Fruit fly (Drosophila melanogaster) Kc167 (cell line): ENCODE data around the gene CG18249.

Source experiments
- Myc ChIP-seq: fragments of >200 bp; optimal IDR thresholded peaks from 2 replicates; lab custom pipeline; 2017; ENCODE audit warnings: missing external identifiers
- Sin3A ChIP-seq: fragments of >200 bp; optimal IDR thresholded peaks from 2 replicates; lab custom pipeline; 2018; ENCODE audit warnings: missing external identifiers
- h ChIP-seq: fragments of >200 bp; optimal IDR thresholded peaks from 3 replicates; lab custom pipeline; 2018; ENCODE audit warnings: missing external identifiers
- insv ChIP-seq: fragments of >200 bp; optimal IDR thresholded peaks from 3 replicates; lab custom pipeline; 2018; ENCODE audit warnings: missing external identifiers
- psq ChIP-seq: fragments of >200 bp; optimal IDR thresholded peaks from 2 replicates; lab custom pipeline; 2017; ENCODE audit warnings: missing external identifiers
- ttk ChIP-seq: sonication (Bioruptor generic); optimal IDR thresholded peaks from 2 replicates; lab custom pipeline; 2017; ENCODE audit warnings: missing external identifiers

CG18249 gene

DNA sequence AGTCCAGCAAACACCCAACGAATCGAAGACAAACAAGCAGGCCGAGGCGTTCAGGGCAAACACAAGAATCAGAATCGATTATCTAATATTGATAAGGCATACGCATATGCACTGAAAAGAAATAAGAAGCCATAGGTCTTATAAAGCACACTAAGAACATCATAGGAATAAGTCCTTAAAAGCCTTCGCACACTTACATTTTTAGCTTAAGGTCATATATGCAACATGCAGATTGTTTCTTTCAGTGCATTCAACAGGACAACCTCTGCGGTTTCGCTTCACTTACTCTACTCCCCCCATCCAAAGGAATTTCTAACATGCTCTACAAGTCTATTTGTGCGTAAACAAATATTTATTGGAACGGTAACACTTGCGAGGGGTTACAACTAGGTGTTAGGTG lies 7.4 kb upstream of the CG18249 start:
- TF ChIP-seq psq = no peak
- TF ChIP-seq Sin3A (lab: Kevin White, UChicago) = no peak
- TF ChIP-seq ttk (lab: Kevin White, UChicago) = no peak
- TF ChIP-seq insv (lab: Kevin White, UChicago) = no peak
- TF ChIP-seq h = no peak
- no peak for TF ChIP-seq Myc (lab: Kevin White, UChicago)

DNA sequence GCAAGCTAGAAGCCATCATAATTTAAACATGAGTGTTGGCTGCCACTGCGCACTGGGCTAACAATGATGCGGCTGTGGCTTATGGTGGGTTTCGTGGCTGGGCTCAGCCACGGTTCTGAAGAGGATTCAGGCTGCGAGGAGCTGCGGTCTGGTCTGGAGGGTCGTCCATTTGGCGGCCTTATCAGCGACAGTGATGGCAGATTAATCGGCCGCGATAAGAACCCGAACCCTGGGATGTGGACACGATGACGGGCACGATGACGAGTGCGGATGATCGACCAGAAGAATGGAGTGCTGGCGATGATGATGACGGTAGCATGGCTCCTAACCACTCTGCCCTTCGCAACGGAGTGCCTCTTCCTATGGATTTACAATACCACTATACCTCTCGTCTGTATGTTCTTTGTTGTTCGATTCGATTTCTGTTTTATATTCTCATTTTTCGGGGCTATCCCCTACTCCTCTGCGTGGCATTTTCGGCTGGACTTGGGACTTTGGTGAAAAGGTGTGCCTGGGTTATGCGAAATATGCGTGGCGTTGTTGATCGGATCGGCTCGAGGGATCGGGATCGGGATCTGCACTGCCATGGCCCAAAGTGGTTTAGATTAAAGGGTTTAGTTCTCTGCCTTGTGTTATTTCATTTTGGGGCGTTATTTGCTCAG lies 4.3 kb upstream of the CG18249 start:
- TF ChIP-seq ttk (lab: Kevin White, UChicago) = no peak
- TF ChIP-seq insv (lab: Kevin White, UChicago) = no peak
- no peak for TF ChIP-seq Myc (lab: Kevin White, UChicago)
- TF ChIP-seq psq = no peak
- TF ChIP-seq h = no peak
- TF ChIP-seq Sin3A (lab: Kevin White, UChicago) = no peak

DNA sequence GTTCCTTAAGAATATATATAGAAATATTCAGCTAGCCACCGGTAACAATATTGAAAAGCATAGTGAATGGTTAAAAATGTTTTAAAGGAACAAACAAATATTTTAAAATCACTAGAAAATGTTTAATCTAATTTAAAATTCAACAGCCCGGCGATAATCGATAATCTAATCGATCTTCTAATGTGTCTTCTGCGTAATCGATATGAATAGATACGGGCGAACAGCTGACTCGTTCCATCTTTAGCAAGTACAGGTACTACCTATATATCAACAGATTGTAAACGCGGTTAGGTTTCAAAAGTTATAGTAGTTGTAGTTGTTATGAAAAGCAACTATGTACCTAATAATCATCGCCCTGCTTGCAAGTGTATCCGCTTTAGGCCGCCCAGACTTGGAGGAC lies 2.2 kb upstream of the CG18249 start, which contains the start of gene CG7800:
TSS of gene CG7800 (plus strand) at position 231 of the 400 bp plus-strand sequence.
- no peak for TF ChIP-seq Sin3A (lab: Kevin White, UChicago)
- no peak for TF ChIP-seq insv (lab: Kevin White, UChicago)
- no peak for TF ChIP-seq h
- TF ChIP-seq ttk (lab: Kevin White, UChicago) = no peak
- no peak for TF ChIP-seq psq
- no peak for TF ChIP-seq Myc (lab: Kevin White, UChicago)

DNA sequence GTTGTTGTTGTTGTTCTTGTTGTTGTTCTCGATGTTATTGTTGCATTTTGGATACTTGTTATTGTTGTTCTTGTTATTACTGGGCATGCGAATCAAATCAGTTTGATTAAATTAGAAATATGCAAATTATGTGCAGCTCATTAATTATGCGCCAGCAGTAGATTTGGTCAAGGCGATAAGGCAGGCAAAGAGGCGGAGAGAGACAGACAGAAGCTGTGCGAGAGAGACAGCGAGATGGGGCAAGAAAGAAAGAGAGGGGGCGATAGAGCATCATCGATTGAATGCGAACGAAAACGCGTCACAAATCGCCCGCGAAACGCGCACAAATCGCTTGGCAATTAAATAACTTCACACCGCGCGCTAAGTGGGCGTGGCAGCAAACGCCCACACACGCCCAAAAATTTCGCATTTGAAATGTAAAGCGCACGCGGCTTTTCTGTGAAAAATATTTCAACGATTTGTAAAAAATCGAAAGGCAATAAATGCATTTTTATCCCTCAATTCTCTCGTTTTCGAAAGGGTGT lies 3.2 kb downstream of the CG18249 start:
- TF ChIP-seq h (no peak), Myc (lab: Kevin White, UChicago) (no peak), Sin3A (lab: Kevin White, UChicago) (no peak), psq (no peak), ttk (lab: Kevin White, UChicago) (no peak), insv (lab: Kevin White, UChicago) (no peak)

DNA sequence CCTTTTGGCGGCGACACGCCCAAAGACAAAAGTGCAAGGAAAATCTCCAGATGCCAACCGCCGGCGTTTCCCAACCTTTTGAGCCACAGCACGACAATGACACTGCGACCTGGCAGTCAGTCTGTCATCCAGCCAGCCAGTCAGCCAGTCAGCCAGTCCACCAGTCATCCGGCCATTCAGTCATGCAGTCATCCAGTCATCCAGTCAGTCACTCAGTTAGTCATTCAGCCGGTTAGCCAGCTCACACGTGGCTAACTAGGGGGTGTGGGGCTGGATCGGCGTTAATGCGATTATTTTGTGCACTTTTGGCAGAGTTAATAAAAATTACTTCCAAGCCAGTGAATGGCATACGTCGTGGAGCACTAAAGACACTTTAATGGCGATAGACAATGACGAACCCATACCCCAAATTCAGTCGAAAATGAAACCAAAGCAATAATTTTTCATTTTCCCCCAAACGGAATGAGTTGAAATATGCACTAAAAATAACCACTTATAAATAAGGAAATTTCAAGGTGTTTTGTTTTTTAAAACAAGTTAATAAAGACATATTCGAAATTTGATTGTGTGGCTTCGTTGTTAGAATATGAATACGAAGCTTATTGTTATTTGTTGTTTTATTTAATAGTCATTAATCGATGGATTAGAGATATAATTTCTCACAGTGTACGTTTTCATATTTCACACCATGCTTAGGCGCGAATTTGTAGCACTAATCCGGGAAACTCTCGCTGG lies 4.9 kb downstream of the CG18249 start:
- no peak for TF ChIP-seq ttk (lab: Kevin White, UChicago)
- no peak for TF ChIP-seq psq
- no peak for TF ChIP-seq insv (lab: Kevin White, UChicago)
- no peak for TF ChIP-seq Myc (lab: Kevin White, UChicago)
- TF ChIP-seq h = no peak
- TF ChIP-seq Sin3A (lab: Kevin White, UChicago) = no peak

DNA sequence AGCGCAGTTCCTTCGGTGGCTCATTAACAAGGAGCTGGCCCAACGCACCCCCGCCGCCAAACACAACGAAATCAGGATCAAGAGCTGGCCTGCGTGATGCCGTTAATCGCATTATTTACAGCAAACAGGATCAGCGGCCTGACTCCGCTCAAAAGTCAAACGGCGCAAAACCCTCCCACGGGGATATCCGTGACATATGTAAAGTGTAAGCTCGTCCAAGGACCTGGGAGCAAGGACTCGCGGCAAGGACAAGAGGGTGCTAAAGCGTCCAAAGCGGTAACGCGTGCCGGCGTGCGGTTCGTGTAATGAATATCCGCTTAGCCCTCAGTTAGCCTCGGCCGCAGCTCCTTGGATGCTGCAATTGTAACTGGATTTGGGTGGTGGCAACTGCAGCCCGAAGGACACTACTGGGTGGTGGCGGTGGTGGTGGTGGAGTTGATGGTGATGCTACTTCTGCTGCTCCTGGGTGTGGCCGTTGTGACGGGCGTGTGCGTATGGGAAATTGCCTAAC lies 5.6 kb downstream of the CG18249 start:
- TF ChIP-seq psq (no peak), h (no peak), insv (lab: Kevin White, UChicago) (no peak), ttk (lab: Kevin White, UChicago) (no peak), Myc (lab: Kevin White, UChicago) (no peak), Sin3A (lab: Kevin White, UChicago) (no peak)

DNA sequence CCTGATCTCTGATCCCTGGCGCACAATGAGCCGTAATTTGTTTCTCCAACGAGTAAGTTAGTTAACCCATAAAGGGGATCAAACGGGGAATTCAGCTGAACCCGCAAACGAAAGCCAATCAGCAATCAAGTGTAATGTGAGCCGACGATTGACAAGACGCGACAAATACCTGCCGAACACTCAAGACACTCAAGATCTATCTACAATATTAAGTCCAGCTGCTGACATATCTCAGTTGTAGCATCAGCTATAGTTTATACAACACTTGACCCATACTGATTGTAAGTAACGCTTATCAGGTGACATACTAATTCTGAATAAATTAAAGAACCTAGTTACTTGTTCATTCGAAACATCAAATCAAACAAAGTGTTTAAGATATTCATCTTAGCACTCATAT lies 7.4 kb downstream of the CG18249 start:
- TF ChIP-seq psq (no peak), Sin3A (lab: Kevin White, UChicago) (no peak)

DNA sequence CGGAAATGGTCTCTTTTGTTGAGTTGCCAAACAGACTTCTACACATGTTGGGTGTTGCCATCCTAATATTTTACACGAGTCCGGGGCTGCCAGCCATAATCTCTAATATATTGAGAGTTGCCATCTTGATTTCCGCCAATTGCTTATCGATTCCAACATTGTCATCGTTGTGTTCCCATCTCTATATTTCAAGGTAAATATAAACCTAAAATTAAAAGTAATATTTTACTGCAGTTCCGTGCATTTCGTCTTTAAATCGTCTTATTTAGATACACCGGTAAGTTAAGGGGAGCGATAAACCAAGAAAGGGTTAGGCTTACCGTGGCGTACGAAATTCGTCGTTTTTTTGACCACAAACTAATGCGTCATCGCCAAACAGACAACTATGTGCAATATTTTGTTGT lies 13.4 kb downstream of the CG18249 start, which contains the start of gene PolI:
TSS of gene PolI (plus strand) at position 138 of the 404 bp plus-strand sequence.
- TF ChIP-seq ttk (lab: Kevin White, UChicago) (no peak), psq (no peak), h (no peak), Myc (lab: Kevin White, UChicago) (no peak), Sin3A (lab: Kevin White, UChicago) (no peak), insv (lab: Kevin White, UChicago) (no peak)

DNA sequence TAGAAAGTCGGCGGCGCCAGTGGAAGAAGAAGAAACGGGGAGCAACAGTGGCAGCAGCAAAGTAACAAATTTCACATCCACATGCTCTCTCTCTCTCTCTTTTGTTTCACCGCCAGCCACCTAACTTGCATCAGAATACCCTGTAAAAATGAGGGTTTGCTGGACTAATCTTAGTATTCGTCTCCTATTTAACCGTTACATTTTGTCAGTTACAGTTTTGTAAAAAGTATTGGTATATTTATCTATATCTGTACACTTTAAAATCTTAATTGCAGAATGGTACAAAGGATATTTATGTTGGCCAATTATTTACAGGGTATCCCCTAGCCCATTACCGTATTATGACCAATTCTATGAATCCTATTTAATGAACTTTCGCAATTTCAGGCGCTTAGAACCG lies 13.9 kb downstream of the CG18249 start:
- TF ChIP-seq Myc (lab: Kevin White, UChicago) (no peak), Sin3A (lab: Kevin White, UChicago) (no peak), ttk (lab: Kevin White, UChicago) (no peak), psq (no peak), insv (lab: Kevin White, UChicago) (no peak), h (no peak)

DNA sequence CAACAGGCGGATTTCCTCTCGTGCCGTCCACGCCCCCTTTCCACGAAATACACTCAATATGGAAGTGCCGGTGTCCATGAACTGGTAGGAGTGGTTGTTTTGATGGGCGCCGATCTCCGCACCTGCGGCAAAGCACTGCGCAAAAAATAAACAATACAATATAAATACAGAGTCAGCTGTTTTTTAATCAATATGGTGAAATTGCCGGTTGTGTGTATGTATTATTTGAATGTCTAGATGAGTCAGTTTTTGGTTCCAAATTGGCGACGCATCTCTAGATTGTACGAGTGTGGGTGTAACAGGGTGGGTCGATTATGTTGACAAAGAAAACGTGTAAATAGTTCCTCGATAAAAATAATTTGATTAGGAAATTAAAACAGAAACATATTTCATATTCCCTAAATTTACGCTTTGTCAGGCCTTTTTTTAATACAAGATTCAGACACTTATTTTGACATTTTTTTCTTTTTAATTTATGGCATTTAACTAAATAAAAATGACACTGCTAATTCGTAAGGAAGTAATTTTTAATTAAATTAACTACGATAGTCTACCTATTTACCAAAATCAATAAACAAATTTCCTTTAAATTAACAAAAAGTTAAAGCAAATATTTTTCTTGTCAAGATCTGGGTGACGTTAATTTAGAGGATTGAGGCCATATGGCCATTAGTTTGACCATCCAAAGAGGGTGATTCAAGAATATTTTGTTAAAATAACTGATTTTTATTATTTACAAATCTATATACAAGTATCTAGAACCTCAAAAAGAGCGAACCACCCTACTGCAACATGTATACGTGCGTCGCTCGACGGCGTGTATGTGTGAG lies 19.7 kb downstream of the CG18249 start:
- TF ChIP-seq psq (no peak), Sin3A (lab: Kevin White, UChicago) (no peak), h (no peak), Myc (lab: Kevin White, UChicago) (no peak), ttk (lab: Kevin White, UChicago) (no peak), insv (lab: Kevin White, UChicago) (no peak)

DNA sequence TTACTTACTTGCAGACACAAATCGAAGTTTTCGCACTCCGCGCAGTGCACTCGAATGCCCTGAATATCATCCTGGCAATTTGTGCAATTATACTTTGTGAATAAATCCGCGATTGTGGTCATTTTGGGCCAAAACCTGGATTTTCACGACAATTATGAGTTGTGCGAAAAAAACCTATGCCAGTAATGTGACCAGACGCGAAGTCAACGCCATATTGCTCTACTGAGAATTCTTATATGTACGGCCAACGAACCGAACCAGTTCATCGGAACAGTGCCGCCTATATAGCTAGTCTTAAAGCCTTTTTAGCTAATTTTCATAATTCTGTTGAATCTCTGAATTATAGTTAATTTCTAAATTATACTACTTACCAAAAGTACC lies 20.3 kb downstream of the CG18249 start, which contains the start of gene Ada2b:
TSS of gene Ada2b (minus strand) at position 214 of the 381 bp plus-strand sequence.
- TF ChIP-seq ttk (lab: Kevin White, UChicago) (no peak), insv (lab: Kevin White, UChicago) (no peak), Myc (lab: Kevin White, UChicago) (no peak), psq (no peak), h (no peak), Sin3A (lab: Kevin White, UChicago) (no peak)
